Worm (Caenorhabditis elegans) whole organism, L3 larva: ENCODE results near the gene spe-41.
A peak's percentile ranks its signal among the peaks of the same experiment; 100 is the strongest.

Experiments used
- R02D3.7 ChIP-seq: fragments of 150-350 bp; optimal IDR thresholded peaks from 2 replicates; lab custom pipeline; 2014; ENCODE audit warnings: missing biosample characterization, missing genetic modification characterization
- ZK546.5 ChIP-seq: sonication (generic microtip); optimal IDR thresholded peaks from 2 replicates; lab custom pipeline; 2017; ENCODE audit warnings: missing biosample characterization, missing genetic modification characterization
- aly-2 ChIP-seq: fragments of 150-350 bp; optimal IDR thresholded peaks from 2 replicates; lab custom pipeline; 2014; ENCODE audit warnings: missing biosample characterization, missing genetic modification characterization
- ama-1 ChIP-seq: fragments of 150-350 bp; optimal IDR thresholded peaks from 2 replicates; lab custom pipeline; 2018
- ceh-28 ChIP-seq: fragments of 150-350 bp; optimal IDR thresholded peaks from 2 replicates; lab custom pipeline; 2014; ENCODE audit warnings: missing biosample characterization, missing genetic modification reagents, missing genetic modification characterization
- ceh-82 ChIP-seq: fragments of 150-350 bp; optimal IDR thresholded peaks from 2 replicates; lab custom pipeline; 2014; ENCODE audit warnings: missing biosample characterization, missing genetic modification characterization
- ceh-9 ChIP-seq: sonication (generic microtip); optimal IDR thresholded peaks from 2 replicates; lab custom pipeline; 2018; ENCODE audit warnings: missing biosample characterization, missing genetic modification characterization
- egl-27 ChIP-seq: sonication (generic microtip); optimal IDR thresholded peaks from 4 replicates; lab custom pipeline; 2017; ENCODE audit warnings: missing biosample characterization, missing genetic modification reagents, missing genetic modification characterization
- elt-1 ChIP-seq: fragments of 150-350 bp; optimal IDR thresholded peaks from 2 replicates; lab custom pipeline; 2014; ENCODE audit warnings: missing biosample characterization, missing genetic modification characterization
- elt-2 ChIP-seq: sonication (generic microtip); optimal IDR thresholded peaks from 2 replicates; lab custom pipeline; 2016; ENCODE audit warnings: missing genetic modification reagents, mild to moderate bottlenecking, missing genetic modification characterization, missing compliant biosample characterization
- elt-3 ChIP-seq, 3 experiments: fragments of 150-350 bp in 1 of 3; sonication (generic microtip) in 2 of 3; optimal IDR thresholded peaks; 2 replicates in 2 of 3; 4 replicates in 1 of 3; lab custom pipeline; 2014 to 2017; ENCODE audit warnings: missing biosample characterization in 3 of 3, missing genetic modification characterization in 3 of 3
- hmg-11 ChIP-seq: sonication (generic microtip); optimal IDR thresholded peaks from 2 replicates; lab custom pipeline; 2016; ENCODE audit warnings: missing genetic modification characterization, missing compliant biosample characterization
- lin-15B ChIP-seq: fragments of 150-350 bp; optimal IDR thresholded peaks from 2 replicates; lab custom pipeline; 2014; ENCODE audit warnings: missing biosample characterization, missing genetic modification characterization
- lin-39 ChIP-seq: fragments of 150-350 bp; optimal IDR thresholded peaks from 2 replicates; lab custom pipeline; 2018; ENCODE audit warnings: missing biosample characterization, missing genetic modification reagents, missing genetic modification characterization
- lsy-12 ChIP-seq: sonication (generic microtip); optimal IDR thresholded peaks from 2 replicates; lab custom pipeline; 2016; ENCODE audit warnings: mild to moderate bottlenecking, missing genetic modification characterization, missing compliant biosample characterization
- mml-1 ChIP-seq: fragments of 150-350 bp; sonication (generic microtip); optimal IDR thresholded peaks from 3 replicates; lab custom pipeline; 2014; ENCODE audit warnings: missing biosample characterization, missing genetic modification characterization
- nfya-1 ChIP-seq: sonication (generic microtip); optimal IDR thresholded peaks from 2 replicates; lab custom pipeline; 2017; ENCODE audit warnings: missing genetic modification characterization, mild to moderate bottlenecking, missing compliant biosample characterization, antibody characterized with exemption, moderate library complexity; ENCODE audit not compliant: insufficient read depth
- nhr-11 ChIP-seq: fragments of 150-350 bp; optimal IDR thresholded peaks from 2 replicates; lab custom pipeline; 2014; ENCODE audit warnings: missing biosample characterization, missing genetic modification characterization
- nhr-23 ChIP-seq: fragments of 150-350 bp; optimal IDR thresholded peaks from 2 replicates; lab custom pipeline; 2014; ENCODE audit warnings: missing biosample characterization, missing genetic modification reagents, missing genetic modification characterization
- nhr-25 ChIP-seq: sonication (generic microtip); optimal IDR thresholded peaks from 2 replicates; lab custom pipeline; 2017; ENCODE audit warnings: missing biosample characterization, missing genetic modification characterization
- nhr-43 ChIP-seq: sonication (generic microtip); optimal IDR thresholded peaks from 2 replicates; lab custom pipeline; 2016; ENCODE audit warnings: mild to moderate bottlenecking, missing genetic modification characterization, missing compliant biosample characterization; ENCODE audit not compliant: poor library complexity, severe bottlenecking
- nhr-67 ChIP-seq: fragments of 150-350 bp; optimal IDR thresholded peaks from 2 replicates; lab custom pipeline; 2014; ENCODE audit warnings: missing biosample characterization, missing genetic modification characterization
- nhr-76 ChIP-seq: fragments of 150-350 bp; sonication (generic microtip); optimal IDR thresholded peaks from 5 replicates; lab custom pipeline; 2014; ENCODE audit warnings: missing biosample characterization, missing genetic modification characterization
- nhr-77 ChIP-seq: fragments of 150-350 bp; optimal IDR thresholded peaks from 2 replicates; lab custom pipeline; 2014; ENCODE audit warnings: missing biosample characterization, missing genetic modification characterization
- pha-4 ChIP-seq: fragments of 150-350 bp; optimal IDR thresholded peaks from 2 replicates; lab custom pipeline; 2014; ENCODE audit warnings: missing biosample characterization, missing genetic modification reagents, missing genetic modification characterization
- pqm-1 ChIP-seq: fragments of 150-350 bp; optimal IDR thresholded peaks from 2 replicates; lab custom pipeline; 2017; ENCODE audit warnings: missing biosample characterization, missing genetic modification characterization, inconsistent platforms
- skn-1 ChIP-seq: fragments of 150-350 bp; optimal IDR thresholded peaks from 2 replicates; lab custom pipeline; 2014; ENCODE audit warnings: missing biosample characterization, missing genetic modification characterization
- zag-1 ChIP-seq: fragments of 150-350 bp; optimal IDR thresholded peaks from 2 replicates; lab custom pipeline; 2014; ENCODE audit warnings: missing biosample characterization, missing genetic modification characterization
- ztf-11 ChIP-seq: fragments of 150-350 bp; optimal IDR thresholded peaks from 2 replicates; lab custom pipeline; 2014; ENCODE audit warnings: missing biosample characterization, missing genetic modification characterization
- ztf-4 ChIP-seq: fragments of 150-350 bp; optimal IDR thresholded peaks from 2 replicates; lab custom pipeline; 2014; ENCODE audit warnings: missing biosample characterization, missing genetic modification characterization

spe-41 gene

ce11 chrIII:3471403-3472053 is 27.5 kb upstream of the spe-41 start, which contains the start of gene rsu-1:
Gene rsu-1, plus strand, starts transcription at chrIII:3472003.
- no peak for TF ChIP-seq aly-2 (tag; lab: Kevin White, UChicago)
- TF ChIP-seq nfya-1 (tag; lab: Kevin White, UChicago): peak; percentile 68
- TF ChIP-seq skn-1 (tag; lab: Kevin White, UChicago): no peak
- peak; percentile 31 for TF ChIP-seq elt-2
- no peak for TF ChIP-seq zag-1
- no peak for TF ChIP-seq nhr-76 (tag; lab: Kevin White, UChicago)
- peak; percentile 45 for TF ChIP-seq pha-4 (tag; lab: Kevin White, UChicago)
- no peak for TF ChIP-seq nhr-11 (tag; lab: Kevin White, UChicago)
- TF ChIP-seq ceh-9: no peak
- peak; percentile 44 for TF ChIP-seq nhr-23
- TF ChIP-seq hmg-11 (tag; lab: Kevin White, UChicago): peak; percentile 81
- peak; percentile 50 for TF ChIP-seq lin-39 (tag; lab: Kevin White, UChicago)
- no peak for TF ChIP-seq mml-1 (tag; lab: Kevin White, UChicago)
- TF ChIP-seq R02D3.7: no peak
- TF ChIP-seq egl-27 (tag; lab: Kevin White, UChicago): no peak
- no peak for TF ChIP-seq elt-1 (tag; lab: Kevin White, UChicago)
- peak; percentile 48 for TF ChIP-seq lin-15B (tag; lab: Kevin White, UChicago)
- no peak for TF ChIP-seq nhr-43 (tag; lab: Kevin White, UChicago)
- peak; percentile 48 for TF ChIP-seq pqm-1 (tag; lab: Kevin White, UChicago)
- peak; percentile 83 for TF ChIP-seq nhr-25 (tag; lab: Kevin White, UChicago)
- TF ChIP-seq ceh-28: peak; percentile 50
- TF ChIP-seq, all 47 proteins: peak for 10

- TF ChIP-seq elt-2: peak; percentile 5
- TF ChIP-seq lsy-12 (tag; lab: Kevin White, UChicago): no peak
These were observed 27.0 kb upstream of the spe-41 start for ce11 chrIII:3470973-3471372.

- TF ChIP-seq nhr-23: peak; percentile 58
- TF ChIP-seq ceh-28: peak; percentile 14
- no peak for TF ChIP-seq nhr-77
- TF ChIP-seq, all 47 proteins: peak for 2
These were observed 26.4 kb upstream of the spe-41 start for ce11 chrIII:3470433-3470832.

ce11 chrIII:3469646-3470045 is 25.6 kb upstream of the spe-41 start, which contains the start of gene smim-14:
Gene smim-14, minus strand, starts transcription at chrIII:3469746.
- TF ChIP-seq lin-15B (tag; lab: Kevin White, UChicago) (no peak), hmg-11 (tag; lab: Kevin White, UChicago) (peak; percentile 9), nfya-1 (tag; lab: Kevin White, UChicago) (no peak), pqm-1 (tag; lab: Kevin White, UChicago) (no peak), skn-1 (tag; lab: Kevin White, UChicago) (no peak), aly-2 (tag; lab: Kevin White, UChicago) (no peak), ceh-82 (tag; lab: Kevin White, UChicago) (no peak), ama-1 (peak; percentile 2), nhr-67 (tag; lab: Kevin White, UChicago) (no peak), ztf-4 (no peak), elt-3 (tag; optimal IDR thresholded peaks at IDR 0.05; lab: Kevin White, UChicago) (no peak), ztf-11 (tag; lab: Kevin White, UChicago) (no peak), ZK546.5 (tag; lab: Kevin White, UChicago) (no peak)

- TF ChIP-seq mml-1 (tag; lab: Kevin White, UChicago) (no peak), lin-15B (tag; lab: Kevin White, UChicago) (peak; percentile 7), elt-2 (peak; percentile 52)
These were observed 24.4 kb upstream of the spe-41 start for ce11 chrIII:3468384-3468783.

- peak; percentile 93 for TF ChIP-seq nfya-1 (tag; lab: Kevin White, UChicago)
- TF ChIP-seq hmg-11 (tag; lab: Kevin White, UChicago): no peak
- TF ChIP-seq aly-2 (tag; lab: Kevin White, UChicago): no peak
These were observed 23.0 kb upstream of the spe-41 start for ce11 chrIII:3467013-3467412.
